Fruit fly (Drosophila melanogaster) whole organism, embryonic: ENCODE data around the gene CG15160.
A peak's percentile ranks its signal among the peaks of the same experiment; 100 is the strongest.

ENCODE experiments used
- Blimp-1 ChIP-seq: fragments of 200-800 bp; sonication (Bioruptor generic); optimal IDR thresholded peaks from 3 replicates; lab custom pipeline; 2018; ENCODE audit warnings: missing biosample characterization, missing genetic modification characterization, mild to moderate bottlenecking, moderate library complexity, missing genetic modification reagents
- Bteb2 ChIP-seq: fragments of 200-800 bp; sonication (Bioruptor generic); optimal IDR thresholded peaks from 2 replicates; lab custom pipeline; 2016; ENCODE audit warnings: missing biosample characterization, missing genetic modification characterization
- CG10321 ChIP-seq: fragments of 200-800 bp; sonication (Bioruptor generic); IDR thresholded peaks from 2 replicates; pipeline ENCODE4 v1.3.6; 2022; ENCODE audit warnings: missing biosample characterization, missing genetic modification characterization
- CG10543 ChIP-seq: fragments of 200-800 bp; sonication (Bioruptor generic); optimal IDR thresholded peaks from 3 replicates; lab custom pipeline; 2017; ENCODE audit warnings: missing biosample characterization, mild to moderate bottlenecking, missing genetic modification characterization, moderate library complexity
- CG11398 ChIP-seq: fragments of 200-800 bp; sonication (Bioruptor generic); optimal IDR thresholded peaks from 2 replicates; lab custom pipeline; 2016; ENCODE audit warnings: missing biosample characterization, missing genetic modification characterization
- CG12391 ChIP-seq: fragments of 200-800 bp; sonication (Bioruptor generic); optimal IDR thresholded peaks from 3 replicates; lab custom pipeline; 2018; ENCODE audit warnings: missing biosample characterization, mild to moderate bottlenecking, missing genetic modification characterization, moderate library complexity
- CG13287 ChIP-seq: fragments of 200-800 bp; sonication (Bioruptor generic); IDR thresholded peaks from 2 replicates; pipeline ENCODE4 v1.3.6; 2022; ENCODE audit warnings: missing biosample characterization, missing genetic modification characterization; ENCODE audit not compliant: partially characterized antibody
- CG17385 ChIP-seq: fragments of 200-800 bp; sonication (Bioruptor generic); optimal IDR thresholded peaks from 3 replicates; lab custom pipeline; 2018; ENCODE audit warnings: missing biosample characterization, mild to moderate bottlenecking, missing genetic modification characterization
- CG31441 ChIP-seq: fragments of 200-800 bp; sonication (Bioruptor generic); IDR thresholded peaks from 2 replicates; pipeline ENCODE4 v1.3.6; 2022; ENCODE audit warnings: missing biosample characterization, missing genetic modification characterization
- CG32532 ChIP-seq: fragments of 200-800 bp; sonication (Bioruptor generic); IDR thresholded peaks from 2 replicates; pipeline ENCODE4 v1.3.6; 2022; ENCODE audit warnings: missing biosample characterization, missing genetic modification characterization
- CG3995 ChIP-seq: fragments of 200-800 bp; sonication (Bioruptor generic); optimal IDR thresholded peaks from 3 replicates; lab custom pipeline; 2016; ENCODE audit warnings: missing biosample characterization, missing genetic modification characterization
- CG8089 ChIP-seq: fragments of 200-800 bp; sonication (Bioruptor generic); optimal IDR thresholded peaks from 3 replicates; lab custom pipeline; 2016; ENCODE audit warnings: missing biosample characterization, missing genetic modification characterization
- CG8290 ChIP-seq, 3 experiments: fragments of 200-800 bp; sonication (Bioruptor generic); optimal IDR thresholded peaks; 2 replicates each; lab custom pipeline; 2016 to 2019; ENCODE audit warnings: missing biosample characterization in 3 of 3, missing genetic modification characterization in 3 of 3, mild to moderate bottlenecking in 2 of 3, moderate library complexity in 1 of 3
- CHES-1-like ChIP-seq: fragments of 200-800 bp; sonication (Bioruptor generic); optimal IDR thresholded peaks from 2 replicates; lab custom pipeline; 2016; ENCODE audit warnings: missing biosample characterization, missing genetic modification characterization
- CkIIα-i1 ChIP-seq: fragments of 200-800 bp; sonication (Bioruptor generic); IDR thresholded peaks from 2 replicates; pipeline ENCODE4 v1.3.6; 2022; ENCODE audit warnings: missing biosample characterization, missing genetic modification characterization
- H15 ChIP-seq: fragments of 200-800 bp; sonication (Bioruptor generic); IDR thresholded peaks from 3 replicates; pipeline ENCODE4 v1.3.6; 2022; ENCODE audit warnings: missing biosample characterization, missing genetic modification characterization
- HHEX ChIP-seq: fragments of 200-800 bp; sonication (Bioruptor generic); optimal IDR thresholded peaks from 3 replicates; lab custom pipeline; 2017; ENCODE audit warnings: missing biosample characterization, mild to moderate bottlenecking, missing genetic modification characterization, missing genetic modification reagents
- Hey ChIP-seq: fragments of 200-800 bp; sonication (Bioruptor generic); optimal IDR thresholded peaks from 3 replicates; lab custom pipeline; 2018; ENCODE audit warnings: missing biosample characterization, mild to moderate bottlenecking, missing genetic modification characterization
- HmgD ChIP-seq: fragments of 200-800 bp; sonication (Bioruptor generic); optimal IDR thresholded peaks from 3 replicates; lab custom pipeline; 2016; ENCODE audit warnings: missing biosample characterization, missing genetic modification characterization
- Hsf ChIP-seq: fragments of 200-800 bp; sonication (Bioruptor generic); optimal IDR thresholded peaks from 3 replicates; lab custom pipeline; 2016; ENCODE audit warnings: missing biosample characterization, missing genetic modification characterization
- Max ChIP-seq: fragments of 200-800 bp; sonication (Bioruptor generic); optimal IDR thresholded peaks from 2 replicates; lab custom pipeline; 2016; ENCODE audit warnings: missing biosample characterization, mild to moderate bottlenecking, missing genetic modification characterization
- NK7.1 ChIP-seq: fragments of 200-800 bp; sonication (Bioruptor generic); optimal IDR thresholded peaks from 3 replicates; lab custom pipeline; 2016; ENCODE audit warnings: missing biosample characterization, missing genetic modification characterization
- Ravus ChIP-seq: fragments of 200-800 bp; sonication (Bioruptor generic); IDR thresholded peaks from 2 replicates; pipeline ENCODE4 v1.3.6; 2022; ENCODE audit warnings: missing biosample characterization, missing genetic modification characterization
- Stat92E ChIP-seq, 3 experiments: fragments of >200 bp in 2 of 3; fragments of 200-800 bp in 1 of 3; sonication (Bioruptor generic) in 1 of 3; optimal IDR thresholded peaks; 2 replicates each; lab custom pipeline; 2017 to 2019; ENCODE audit warnings: missing biosample characterization in 3 of 3, missing genetic modification characterization in 3 of 3, mild to moderate bottlenecking in 1 of 3, moderate library complexity in 1 of 3
- aop ChIP-seq: fragments of 200-800 bp; sonication (Bioruptor generic); IDR thresholded peaks from 2 replicates; pipeline ENCODE4 v1.3.6; 2022; ENCODE audit warnings: missing biosample characterization, missing genetic modification characterization
- ato ChIP-seq: fragments of 200-800 bp; sonication (Bioruptor generic); IDR thresholded peaks from 2 replicates; pipeline ENCODE4 v1.3.6; 2022; ENCODE audit warnings: missing biosample characterization, missing genetic modification characterization; ENCODE audit not compliant: partially characterized antibody
- bowl ChIP-seq: fragments of 200-800 bp; sonication (Bioruptor generic); IDR thresholded peaks from 2 replicates; pipeline ENCODE4 v1.3.6; 2022; ENCODE audit warnings: missing biosample characterization, missing genetic modification characterization
- cwo ChIP-seq: fragments of 200-800 bp; sonication (Bioruptor generic); optimal IDR thresholded peaks from 3 replicates; lab custom pipeline; 2017; ENCODE audit warnings: missing biosample characterization, missing genetic modification characterization, mild to moderate bottlenecking, moderate library complexity, missing genetic modification reagents
- dati ChIP-seq: fragments of 200-800 bp; sonication (Bioruptor generic); IDR thresholded peaks from 2 replicates; pipeline ENCODE4 v1.3.6; 2022; ENCODE audit warnings: missing biosample characterization, missing genetic modification characterization
- exex ChIP-seq: fragments of 200-800 bp; sonication (Bioruptor generic); optimal IDR thresholded peaks from 4 replicates; lab custom pipeline; 2018; ENCODE audit warnings: missing biosample characterization, mild to moderate bottlenecking, missing genetic modification characterization, moderate library complexity
- fd96Cb ChIP-seq: fragments of 200-800 bp; sonication (Bioruptor generic); optimal IDR thresholded peaks from 2 replicates; lab custom pipeline; 2018; ENCODE audit warnings: missing biosample characterization, mild to moderate bottlenecking, missing genetic modification characterization, moderate library complexity
- gce ChIP-seq: fragments of 200-800 bp; sonication (Bioruptor generic); IDR thresholded peaks from 3 replicates; pipeline ENCODE4 v1.3.6; 2022; ENCODE audit warnings: missing biosample characterization, missing genetic modification characterization
- grn ChIP-seq: fragments of 200-800 bp; sonication (Bioruptor generic); optimal IDR thresholded peaks from 3 replicates; lab custom pipeline; 2017; ENCODE audit warnings: missing biosample characterization, missing genetic modification characterization
- gsb ChIP-seq: fragments of 200-800 bp; sonication (Bioruptor generic); IDR thresholded peaks from 2 replicates; pipeline ENCODE4 v1.3.6; 2022; ENCODE audit warnings: missing biosample characterization, missing genetic modification characterization
- gsb-n ChIP-seq: fragments of 200-800 bp; sonication (Bioruptor generic); optimal IDR thresholded peaks from 3 replicates; lab custom pipeline; 2018; ENCODE audit warnings: missing biosample characterization, mild to moderate bottlenecking, missing genetic modification characterization
- gt ChIP-seq: fragments of 200-800 bp; sonication (Bioruptor generic); IDR thresholded peaks from 2 replicates; pipeline ENCODE4 v1.3.6; 2022; ENCODE audit warnings: missing biosample characterization, missing genetic modification characterization
- kah ChIP-seq: fragments of 200-800 bp; sonication (Bioruptor generic); optimal IDR thresholded peaks from 2 replicates; lab custom pipeline; 2018; ENCODE audit warnings: missing biosample characterization, mild to moderate bottlenecking, missing genetic modification characterization
- kay ChIP-seq: fragments of 200-800 bp; sonication (Bioruptor generic); optimal IDR thresholded peaks from 2 replicates; lab custom pipeline; 2016; ENCODE audit warnings: missing biosample characterization, missing genetic modification characterization
- kni ChIP-seq: fragments of 200-800 bp; sonication (Bioruptor generic); optimal IDR thresholded peaks from 3 replicates; lab custom pipeline; 2017; ENCODE audit warnings: mild to moderate bottlenecking, missing biosample characterization, missing genetic modification reagents, missing genetic modification characterization
- lab ChIP-seq: fragments of 200-800 bp; sonication (Bioruptor generic); optimal IDR thresholded peaks from 3 replicates; lab custom pipeline; 2017; ENCODE audit warnings: missing biosample characterization, missing genetic modification characterization, mild to moderate bottlenecking, moderate library complexity, missing genetic modification reagents
- mirr ChIP-seq: fragments of 200-800 bp; sonication (Bioruptor generic); optimal IDR thresholded peaks from 3 replicates; lab custom pipeline; 2018; ENCODE audit warnings: missing biosample characterization, mild to moderate bottlenecking, missing genetic modification characterization
- nerfin-2 ChIP-seq: fragments of 200-800 bp; sonication (Bioruptor generic); IDR thresholded peaks from 2 replicates; pipeline ENCODE4 v1.3.6; 2022; ENCODE audit warnings: missing biosample characterization, missing genetic modification characterization; ENCODE audit not compliant: partially characterized antibody
- otp ChIP-seq: fragments of 200-800 bp; sonication (Bioruptor generic); IDR thresholded peaks from 3 replicates; pipeline ENCODE4, ENCODE4 v1.3.6; 2022; ENCODE audit warnings: missing biosample characterization, missing genetic modification characterization
- so ChIP-seq: fragments of 200-800 bp; sonication (Bioruptor generic); IDR thresholded peaks from 3 replicates; pipeline ENCODE4 v1.3.6; 2022; ENCODE audit warnings: missing biosample characterization, missing genetic modification characterization
- trh ChIP-seq: fragments of 200-800 bp; sonication (Bioruptor generic); optimal IDR thresholded peaks from 2 replicates; lab custom pipeline; 2016; ENCODE audit warnings: missing biosample characterization, missing genetic modification characterization
- vfl ChIP-seq: fragments of 200-800 bp; sonication (Bioruptor generic); optimal IDR thresholded peaks from 2 replicates; lab custom pipeline; 2016; ENCODE audit warnings: missing biosample characterization, missing genetic modification characterization

CG15160 gene

DNA sequence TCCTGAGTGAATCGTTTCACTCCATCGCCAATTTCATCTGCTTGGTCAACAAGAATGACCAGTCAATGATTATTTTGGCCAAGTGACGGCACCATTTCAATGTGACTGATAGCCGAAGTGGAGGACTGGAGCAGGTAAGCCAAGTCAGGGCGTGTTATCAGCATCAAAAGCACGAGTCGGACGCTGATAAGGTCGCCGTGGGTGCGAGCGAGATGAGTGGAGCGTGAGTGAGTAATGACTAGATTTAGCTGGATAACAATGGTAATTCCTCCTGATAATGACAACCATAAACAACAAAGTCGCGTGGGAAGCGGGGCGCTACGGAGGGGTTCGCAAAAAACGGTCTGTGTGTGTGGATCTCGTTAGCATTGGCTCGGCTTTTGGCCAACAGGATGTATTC is 29.7 kb upstream of the CG15160 start (continued):
- no peak for TF ChIP-seq CkIIα-i1
- no peak for TF ChIP-seq gsb-n (tag; lab: Kevin White, UChicago)
- no peak for TF ChIP-seq fd96Cb (tag; lab: Kevin White, UChicago)
- no peak for TF ChIP-seq Stat92E (GFP tag; optimal IDR thresholded peaks at IDR 0.05; lab: Kevin White, UChicago)
- TF ChIP-seq lab: peak; percentile 61
- TF ChIP-seq ato (GFP tag; lab: Robert Waterston, UW): no peak
- TF ChIP-seq cwo (GFP tag; lab: Kevin White, UChicago): peak; percentile 88
- peak; percentile 62 for TF ChIP-seq mirr (GFP tag; lab: Kevin White, UChicago)
- no peak for TF ChIP-seq otp (GFP tag; lab: Robert Waterston, UW)
- no peak for TF ChIP-seq CG12391
- TF ChIP-seq CG32532 (GFP tag; lab: Robert Waterston, UW): 0 out of 2 replicates have a peak, but pooled peaks have one; percentile 9
- no peak for TF ChIP-seq CG31441 (GFP tag; lab: Robert Waterston, UW)
- TF ChIP-seq so: no peak
- TF ChIP-seq CG8290 (GFP tag; optimal IDR thresholded peaks at IDR 0.05; lab: Kevin White, UChicago): no peak
- TF ChIP-seq CG8290 (tag; optimal IDR thresholded peaks at IDR 0.05; lab: Kevin White, UChicago): peak in 1 of 2 experiments; percentile 0
- no peak for TF ChIP-seq nerfin-2 (GFP tag; lab: Robert Waterston, UW)
- TF ChIP-seq CG11398 (GFP tag; lab: Kevin White, UChicago): no peak
- no peak for TF ChIP-seq aop (GFP tag; lab: Robert Waterston, UW)
- TF ChIP-seq gce (GFP tag; lab: Robert Waterston, UW): no peak
- TF ChIP-seq HmgD (GFP tag; lab: Kevin White, UChicago): no peak
- no peak for TF ChIP-seq dati (GFP tag; lab: Robert Waterston, UW)
- peak; percentile 26 for TF ChIP-seq Hey (tag; lab: Kevin White, UChicago)
- TF ChIP-seq kni (GFP tag; lab: Kevin White, UChicago): no peak
- no peak for TF ChIP-seq CG10543 (GFP tag; lab: Kevin White, UChicago)
- no peak for TF ChIP-seq CG3995 (GFP tag; lab: Kevin White, UChicago)
- no peak for TF ChIP-seq CHES-1-like (GFP tag; lab: Kevin White, UChicago)
- TF ChIP-seq gt (GFP tag; lab: Robert Waterston, UW): no peak
- TF ChIP-seq grn (GFP tag; lab: Kevin White, UChicago): peak; percentile 82
- no peak for TF ChIP-seq Bteb2
- no peak for TF ChIP-seq NK7.1 (GFP tag; lab: Kevin White, UChicago)
- peak; percentile 76 for TF ChIP-seq exex
- no peak for TF ChIP-seq Hsf
- TF ChIP-seq bowl (GFP tag; lab: Robert Waterston, UW): no peak
- TF ChIP-seq Blimp-1 (GFP tag; lab: Kevin White, UChicago): no peak
- no peak for TF ChIP-seq vfl (GFP tag; lab: Kevin White, UChicago)
- TF ChIP-seq trh (GFP tag; lab: Kevin White, UChicago): no peak
- TF ChIP-seq CG8089: no peak
- no peak for TF ChIP-seq kay
- no peak for TF ChIP-seq CG13287
- no peak for TF ChIP-seq gsb (GFP tag; lab: Robert Waterston, UW)
- no peak for TF ChIP-seq HHEX (GFP tag; lab: Kevin White, UChicago)
- TF ChIP-seq kah (GFP tag; lab: Kevin White, UChicago): no peak
- TF ChIP-seq CG10321 (GFP tag; lab: Robert Waterston, UW): 0 out of 2 replicates have a peak, but pooled peaks have one; percentile 25
- TF ChIP-seq Max (GFP tag; lab: Kevin White, UChicago): no peak
- TF ChIP-seq CG17385 (GFP tag; lab: Kevin White, UChicago): no peak
- TF ChIP-seq Ravus: no peak
- TF ChIP-seq H15 (GFP tag; lab: Robert Waterston, UW): no peak
